Worm (Caenorhabditis elegans): ENCODE data around the gene C41H7.9.
A peak's percentile ranks its signal among the peaks of the same experiment; 100 is the strongest.

Gene C41H7.9

ce11 chrII:2973940-2974402, 38.1 kb downstream of the C41H7.9 start (continued):
- TF ChIP-seq Y5F2A.4 (GFP tag; optimal IDR thresholded peaks at IDR 0.05) (peak; percentile 46), R02D3.7 (tag; optimal IDR thresholded peaks at IDR 0.05) (no peak), pqm-1 (tag; optimal IDR thresholded peaks at IDR 0.05) (peak; percentile 31), ceh-82 (tag; optimal IDR thresholded peaks at IDR 0.05) (no peak), cey-2 (tag; optimal IDR thresholded peaks at IDR 0.05; ENCODE audit: borderline replicate concordance, insufficient read depth) (no peak), madf-5 (GFP tag; IDR thresholded peaks at IDR 0.05) (no peak), Y48G9A.11 (GFP tag; IDR thresholded peaks at IDR 0.05) (no peak), ceh-44 (GFP tag; IDR thresholded peaks at IDR 0.05) (no peak), lir-3 (tag; optimal IDR thresholded peaks at IDR 0.05) (no peak), mes-2 (tag; optimal IDR thresholded peaks at IDR 0.05; ENCODE audit: poor library complexity, severe bottlenecking) (peak; percentile 76), rbr-2 (tag; optimal IDR thresholded peaks at IDR 0.05) (peak; percentile 81), zip-2 (tag; optimal IDR thresholded peaks at IDR 0.05) (peak; percentile 59), nhr-11 (tag; optimal IDR thresholded peaks at IDR 0.05) (peak; percentile 90), ctbp-1 (GFP tag; IDR thresholded peaks at IDR 0.05) (peak; percentile 98), fos-1 (tag; optimal IDR thresholded peaks at IDR 0.05) (peak; percentile 74), lin-13 (GFP tag; optimal IDR thresholded peaks at IDR 0.05) (peak; percentile 89)

ce11 chrII:2967064-2967463, 45.0 kb downstream of the C41H7.9 start:
- TF ChIP-seq dve-1 (tag; optimal IDR thresholded peaks at IDR 0.05; ENCODE audit: insufficient read depth) = peak; percentile 25
- TF ChIP-seq mep-1 (tag; optimal IDR thresholded peaks at IDR 0.05) = peak; percentile 12
- no peak for TF ChIP-seq nhr-6 (tag; optimal IDR thresholded peaks at IDR 0.05)
- peak; percentile 29; the same call in 1 of the 2 replicates for TF ChIP-seq pha-4 (GFP tag; IDR thresholded peaks at IDR 0.05)
- no peak for TF ChIP-seq pha-4 (tag; optimal IDR thresholded peaks at IDR 0.05)
- 0 out of 2 replicates have a peak, but pooled peaks have one; percentile 10 for TF ChIP-seq hmg-1.1 (GFP tag; IDR thresholded peaks at IDR 0.05)

DNA sequence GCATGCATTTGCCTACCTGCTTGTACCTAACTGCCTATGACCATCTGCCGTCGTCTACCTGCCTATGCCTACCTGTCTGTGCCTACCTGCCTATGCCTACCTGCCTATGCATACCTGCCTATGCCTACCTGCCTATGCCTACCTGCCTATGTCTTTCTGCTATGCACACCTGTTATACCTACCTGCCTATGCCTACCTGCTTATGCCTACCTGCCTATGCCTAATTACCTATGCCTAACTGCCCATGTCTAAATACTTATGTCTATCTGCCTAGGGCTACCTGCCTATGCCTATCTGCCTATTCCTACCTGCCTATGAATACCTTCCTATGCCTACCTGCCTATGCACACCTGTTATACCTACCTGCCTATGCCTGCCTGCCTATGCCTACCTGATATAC, 45.7 kb downstream of the C41H7.9 start:
- TF ChIP-seq cey-2 (tag; optimal IDR thresholded peaks at IDR 0.05; ENCODE audit: borderline replicate concordance, insufficient read depth) = no peak
- TF ChIP-seq unc-62 (GFP tag; optimal IDR thresholded peaks at IDR 0.05 in 1 of 2) = peak in 1 of 2 experiments; percentile 61
- no peak for TF ChIP-seq unc-62 (tag; optimal IDR thresholded peaks at IDR 0.05)

DNA sequence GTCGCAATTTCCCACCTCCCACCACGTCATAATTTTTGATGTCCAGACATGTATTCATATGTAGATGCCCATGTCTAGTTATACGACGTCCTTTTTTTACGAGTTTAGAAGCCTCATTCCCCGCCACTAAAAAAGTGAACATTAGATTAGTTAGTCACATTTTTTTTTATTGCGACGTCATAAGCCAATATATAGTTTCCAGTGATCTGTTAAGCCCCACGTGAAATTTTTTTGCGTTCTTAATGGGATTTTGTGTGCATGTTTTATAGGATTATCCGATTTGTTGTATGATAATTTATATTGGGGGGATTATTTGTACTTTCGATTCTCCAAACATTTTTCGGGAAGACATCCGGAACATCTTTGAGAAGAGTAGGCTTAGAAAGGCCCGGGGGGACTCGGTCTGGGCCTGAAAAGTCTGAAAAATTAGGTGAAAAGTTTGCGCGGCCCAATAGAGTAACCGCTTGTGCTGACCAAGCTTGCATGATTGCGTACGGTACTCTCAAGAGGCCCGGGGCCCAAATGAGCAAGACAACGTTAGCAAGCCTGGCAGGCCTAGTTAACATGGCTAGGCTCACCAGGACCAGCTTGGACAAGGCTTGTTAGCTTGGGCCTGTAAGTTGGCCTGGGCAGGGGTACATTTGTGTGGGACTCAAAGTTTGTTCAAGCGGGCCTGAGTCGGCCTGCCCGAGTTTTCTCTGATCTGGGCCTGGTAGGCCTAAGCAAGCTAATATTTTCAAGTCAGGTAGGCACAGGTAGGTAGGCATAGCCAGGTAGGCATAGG, 46.6 kb downstream of the C41H7.9 start:
- TF ChIP-seq set-16 (GFP tag; IDR thresholded peaks at IDR 0.05) (0 out of 2 replicates have a peak, but pooled peaks have one; percentile 22), nhr-28 (tag; optimal IDR thresholded peaks at IDR 0.05) (no peak), dve-1 (tag; optimal IDR thresholded peaks at IDR 0.05; ENCODE audit: insufficient read depth) (no peak), zfp-2 (tag; optimal IDR thresholded peaks at IDR 0.05) (no peak), ceh-44 (GFP tag; IDR thresholded peaks at IDR 0.05) (no peak), mdt-29 (GFP tag; IDR thresholded peaks at IDR 0.05) (no peak), ceh-62 (tag; optimal IDR thresholded peaks at IDR 0.05) (no peak), snpc-4 (tag; optimal IDR thresholded peaks at IDR 0.05) (no peak), ZK546.5 (tag; optimal IDR thresholded peaks at IDR 0.05) (no peak), pqm-1 (tag; optimal IDR thresholded peaks at IDR 0.05) (no peak), ces-1 (GFP tag; optimal IDR thresholded peaks at IDR 0.05) (no peak), aha-1 (tag) (peak; percentile 76), dmd-9 (GFP tag; IDR thresholded peaks at IDR 0.05) (no peak), tag-97 (GFP tag; IDR thresholded peaks at IDR 0.05) (no peak), aly-2 (tag; optimal IDR thresholded peaks at IDR 0.05) (no peak), arid-1 (GFP tag; conservative IDR thresholded peaks at IDR 0.05) (0 out of 2 replicates have a peak, but pooled peaks have one; percentile 3)

All from whole organism, L4 larva.